Fruit fly (Drosophila melanogaster) whole organism, adult: Measurements from ENCODE around the gene dah.

Experiments
- CG12768 ChIP-seq: fragments of 200-800 bp; sonication (Bioruptor generic); optimal IDR thresholded peaks from 2 replicates; lab custom pipeline; 2017; ENCODE audit warnings: missing biosample characterization, missing genetic modification characterization, mild to moderate bottlenecking, moderate library complexity, missing genetic modification reagents
- CG14711 ChIP-seq: fragments of 200-800 bp; sonication (Bioruptor generic); optimal IDR thresholded peaks from 2 replicates; lab custom pipeline; 2018; ENCODE audit warnings: missing biosample characterization, mild to moderate bottlenecking, missing genetic modification characterization, moderate library complexity
- CG1620 ChIP-seq: fragments of 200-800 bp; sonication (Bioruptor generic); optimal IDR thresholded peaks from 2 replicates; lab custom pipeline; 2016; ENCODE audit warnings: missing biosample characterization, missing genetic modification characterization
- CG5204 ChIP-seq: fragments of 200-800 bp; sonication (Bioruptor generic); optimal IDR thresholded peaks from 2 replicates; lab custom pipeline; 2016; ENCODE audit warnings: missing biosample characterization, missing genetic modification characterization
- CG7101 ChIP-seq: fragments of 200-800 bp; sonication (Bioruptor generic); optimal IDR thresholded peaks from 2 replicates; lab custom pipeline; 2018; ENCODE audit warnings: missing biosample characterization, mild to moderate bottlenecking, missing genetic modification characterization, moderate library complexity
- Clk ChIP-seq: fragments of 200-800 bp; sonication (Bioruptor generic); optimal IDR thresholded peaks from 2 replicates; lab custom pipeline; 2017; ENCODE audit warnings: missing biosample characterization, missing genetic modification characterization
- Crg-1 ChIP-seq: fragments of 200-800 bp; sonication (Bioruptor generic); optimal IDR thresholded peaks from 2 replicates; lab custom pipeline; 2016; ENCODE audit warnings: missing biosample characterization, missing genetic modification characterization
- cnc ChIP-seq, 2 experiments: fragments of >200 bp; optimal IDR thresholded peaks; 2 replicates each; lab custom pipeline; 2017
- kay ChIP-seq: fragments of 200-800 bp; sonication (Bioruptor generic); peaks from one replicate; lab custom pipeline; 2016; ENCODE audit warnings: missing biosample characterization, missing genetic modification characterization, borderline replicate concordance
- ovo ChIP-seq: fragments of 200-800 bp; sonication (Bioruptor generic); optimal IDR thresholded peaks from 2 replicates; lab custom pipeline; 2016; ENCODE audit warnings: missing biosample characterization, missing genetic modification characterization
- toe ChIP-seq: fragments of 200-800 bp; sonication (Bioruptor generic); optimal IDR thresholded peaks from 2 replicates; lab custom pipeline; 2016; ENCODE audit warnings: missing biosample characterization, missing genetic modification characterization

- TF ChIP-seq toe (no peak), Crg-1 (GFP tag; lab: Kevin White, UChicago) (no peak), cnc (optimal IDR thresholded peaks at IDR 0.05; lab: Kevin White, UChicago) (no peak), CG7101 (no peak), CG14711 (tag; lab: Kevin White, UChicago) (no peak), CG5204 (no peak), Clk (no peak), kay (GFP tag; lab: Kevin White, UChicago) (no peak), ovo (GFP tag; lab: Kevin White, UChicago) (no peak), CG1620 (no peak), CG12768 (GFP tag; lab: Kevin White, UChicago) (no peak)
Observed at dm6 chrX:15379014-15379491, 50.9 kb downstream of the dah start, which contains the start of gene acj6.
